Fruit fly (Drosophila melanogaster) Kc167 (cell line): ENCODE results near the gene 5-HT7.

Source experiments
- Myc ChIP-seq: fragments of >200 bp; optimal IDR thresholded peaks from 2 replicates; lab custom pipeline; 2017; ENCODE audit warnings: missing external identifiers
- Sin3A ChIP-seq: fragments of >200 bp; optimal IDR thresholded peaks from 2 replicates; lab custom pipeline; 2018; ENCODE audit warnings: missing external identifiers
- h ChIP-seq: fragments of >200 bp; optimal IDR thresholded peaks from 3 replicates; lab custom pipeline; 2018; ENCODE audit warnings: missing external identifiers

dm6 chr3R:30936407-30936806 is 80.3 kb downstream of the 5-HT7 start, which contains the start of gene CG15549:
- no peak for TF ChIP-seq h (lab: Kevin White, UChicago)
- TF ChIP-seq Sin3A (lab: Kevin White, UChicago): no peak
- no peak for TF ChIP-seq Myc (lab: Kevin White, UChicago)
